Worm (Caenorhabditis elegans) whole organism, young adult: ENCODE data around the gene klo-1.
A peak's percentile ranks its signal among the peaks of the same experiment; 100 is the strongest.

Experiments used
- B0336.3 ChIP-seq: fragments of 200-800 bp; sonication (Bioruptor generic); IDR thresholded peaks from 2 replicates; pipeline ENCODE4 v1.3.6; 2022; ENCODE audit warnings: missing genetic modification characterization, missing compliant biosample characterization
- C17E4.6 ChIP-seq: fragments of 200-800 bp; sonication (Bioruptor generic); IDR thresholded peaks from 2 replicates; pipeline ENCODE4 v1.3.6; 2022; ENCODE audit warnings: missing genetic modification reagents, missing genetic modification characterization, missing compliant biosample characterization
- D2030.7 ChIP-seq: fragments of 200-800 bp; sonication (Bioruptor generic); IDR thresholded peaks from 2 replicates; pipeline ENCODE4 v1.3.6; 2022; ENCODE audit warnings: missing genetic modification reagents, missing genetic modification characterization, missing compliant biosample characterization
- F22D6.2 ChIP-seq: sonication (generic microtip); optimal IDR thresholded peaks from 2 replicates; lab custom pipeline; 2016; ENCODE audit warnings: mild to moderate bottlenecking, missing genetic modification characterization, missing compliant biosample characterization
- F39B2.1 ChIP-seq: fragments of 200-800 bp; sonication (Bioruptor generic); IDR thresholded peaks from 2 replicates; pipeline ENCODE4 v1.3.6; 2022; ENCODE audit warnings: missing genetic modification reagents, missing genetic modification characterization, missing compliant biosample characterization
- F52B5.7 ChIP-seq: sonication (generic microtip); optimal IDR thresholded peaks from 2 replicates; lab custom pipeline; 2016; ENCODE audit warnings: mild to moderate bottlenecking, missing genetic modification characterization, missing compliant biosample characterization
- F55B11.4 ChIP-seq: sonication (generic microtip); optimal IDR thresholded peaks from 2 replicates; lab custom pipeline; 2016; ENCODE audit warnings: missing compliant biosample characterization, missing genetic modification characterization, borderline replicate concordance; ENCODE audit not compliant: insufficient read depth
- Y53F4B.3 ChIP-seq: fragments of 200-800 bp; sonication (Bioruptor generic); IDR thresholded peaks from 2 replicates; pipeline ENCODE4 v1.3.6; 2022; ENCODE audit warnings: missing genetic modification reagents, missing genetic modification characterization, missing compliant biosample characterization
- Y53G8AR.9 ChIP-seq: fragments of 200-800 bp; sonication (Bioruptor generic); conservative IDR thresholded peaks from 2 replicates; pipeline ENCODE4 v1.3.6; 2022; ENCODE audit warnings: missing genetic modification reagents, missing genetic modification characterization, missing compliant biosample characterization
- Y67H2A.10 ChIP-seq: fragments of 200-800 bp; sonication (Bioruptor generic); conservative IDR thresholded peaks from 2 replicates; pipeline ENCODE4 v1.3.6; 2022; ENCODE audit warnings: missing genetic modification reagents, missing genetic modification characterization, missing compliant biosample characterization
- akir-1 ChIP-seq: fragments of 200-800 bp; sonication (Bioruptor generic); optimal IDR thresholded peaks from 2 replicates; lab custom pipeline; 2018; ENCODE audit warnings: mild to moderate bottlenecking, missing genetic modification characterization, moderate library complexity, missing compliant biosample characterization
- atf-7 ChIP-seq: sonication (generic microtip); optimal IDR thresholded peaks from 2 replicates; lab custom pipeline; 2017; ENCODE audit warnings: mild to moderate bottlenecking, missing genetic modification characterization, missing compliant biosample characterization
- athp-1 ChIP-seq: sonication (generic microtip); optimal IDR thresholded peaks from 2 replicates; lab custom pipeline; 2017; ENCODE audit warnings: mild to moderate bottlenecking, missing genetic modification characterization, missing compliant biosample characterization
- attf-6 ChIP-seq: fragments of 200-800 bp; sonication (Bioruptor generic); IDR thresholded peaks from 2 replicates; pipeline ENCODE4 v1.3.6; 2022; ENCODE audit warnings: missing genetic modification reagents, missing genetic modification characterization, missing compliant biosample characterization
- bed-2 ChIP-seq: fragments of 200-800 bp; sonication (Bioruptor generic); IDR thresholded peaks from 2 replicates; pipeline ENCODE4 v1.3.6; 2022; ENCODE audit warnings: missing genetic modification reagents, missing genetic modification characterization, missing compliant biosample characterization
- ceh-27 ChIP-seq: fragments of 200-800 bp; sonication (Bioruptor generic); optimal IDR thresholded peaks from 2 replicates; lab custom pipeline; 2018; ENCODE audit warnings: mild to moderate bottlenecking, missing genetic modification characterization, moderate library complexity, missing compliant biosample characterization
- ceh-58 ChIP-seq: fragments of 200-800 bp; sonication (Bioruptor generic); IDR thresholded peaks from 2 replicates; pipeline ENCODE4 v1.3.6; 2022; ENCODE audit warnings: missing genetic modification characterization, missing compliant biosample characterization
- efl-1 ChIP-seq: fragments of 150-350 bp; optimal IDR thresholded peaks from 2 replicates; lab custom pipeline; 2014; ENCODE audit warnings: missing biosample characterization, missing genetic modification reagents, missing genetic modification characterization
- egl-18 ChIP-seq: fragments of 200-800 bp; sonication (Bioruptor generic); IDR thresholded peaks from 2 replicates; pipeline ENCODE4 v1.3.6; 2022; ENCODE audit warnings: missing genetic modification reagents, missing genetic modification characterization, missing compliant biosample characterization
- hlh-26 ChIP-seq: fragments of 200-800 bp; sonication (Bioruptor generic); conservative IDR thresholded peaks from 2 replicates; pipeline ENCODE4 v1.3.6; 2022; ENCODE audit warnings: missing genetic modification reagents, missing genetic modification characterization, missing compliant biosample characterization
- hmg-20 ChIP-seq: fragments of 200-800 bp; sonication (Bioruptor generic); IDR thresholded peaks from 2 replicates; pipeline ENCODE4 v1.3.6; 2022; ENCODE audit warnings: missing genetic modification reagents, missing genetic modification characterization, missing compliant biosample characterization
- hrde-1 ChIP-seq: sonication (generic microtip); optimal IDR thresholded peaks from 2 replicates; lab custom pipeline; 2016; ENCODE audit warnings: missing genetic modification characterization, mild to moderate bottlenecking, missing compliant biosample characterization, moderate library complexity, missing genotype, missing genetic modification reagents, borderline replicate concordance
- let-526 ChIP-seq: fragments of 200-800 bp; sonication (Bioruptor generic); IDR thresholded peaks from 2 replicates; pipeline ENCODE4 v1.3.6; 2022; ENCODE audit warnings: missing genetic modification reagents, missing genetic modification characterization, missing compliant biosample characterization
- let-607 ChIP-seq, 2 experiments: fragments of 200-800 bp in 1 of 2; sonication (Bioruptor generic) in 1 of 2; sonication (generic microtip) in 1 of 2; optimal IDR thresholded peaks; 2 replicates each; lab custom pipeline; 2016 to 2018; ENCODE audit warnings: mild to moderate bottlenecking in 2 of 2, missing compliant biosample characterization in 2 of 2, missing genetic modification characterization in 2 of 2, moderate library complexity in 2 of 2, missing genotype in 1 of 2
- lin-35 ChIP-seq, 3 experiments: fragments of 150-350 bp in 2 of 3; sonication (generic microtip) in 1 of 3; optimal IDR thresholded peaks; 2 replicates each; lab custom pipeline; 2014 to 2018; ENCODE audit warnings: missing biosample characterization in 3 of 3, missing genetic modification characterization in 3 of 3, missing genetic modification reagents in 3 of 3
- lir-1 ChIP-seq: fragments of 200-800 bp; sonication (Bioruptor generic); conservative IDR thresholded peaks from 2 replicates; pipeline ENCODE4 v1.3.6; 2022; ENCODE audit warnings: missing genetic modification reagents, missing genetic modification characterization, missing compliant biosample characterization
- lsl-1 ChIP-seq: fragments of 200-800 bp; sonication (Bioruptor generic); optimal IDR thresholded peaks from 2 replicates; lab custom pipeline; 2018; ENCODE audit warnings: mild to moderate bottlenecking, missing genetic modification characterization, moderate library complexity, missing compliant biosample characterization
- madf-10 ChIP-seq: sonication (generic microtip); optimal IDR thresholded peaks from 2 replicates; lab custom pipeline; 2016; ENCODE audit warnings: mild to moderate bottlenecking, missing genetic modification characterization, missing compliant biosample characterization
- madf-3 ChIP-seq: fragments of 200-800 bp; sonication (Bioruptor generic); IDR thresholded peaks from 2 replicates; pipeline ENCODE4 v1.3.6; 2022; ENCODE audit warnings: missing genetic modification reagents, missing genetic modification characterization, missing compliant biosample characterization
- madf-8 ChIP-seq: fragments of 200-800 bp; sonication (Bioruptor generic); conservative IDR thresholded peaks from 2 replicates; pipeline ENCODE4 v1.3.6; 2022; ENCODE audit warnings: missing genetic modification reagents, missing genetic modification characterization, missing compliant biosample characterization
- mel-28 ChIP-seq: sonication (generic microtip); optimal IDR thresholded peaks from 2 replicates; lab custom pipeline; 2016; ENCODE audit warnings: borderline replicate concordance, mild to moderate bottlenecking, missing genetic modification characterization, missing compliant biosample characterization
- mxl-1 ChIP-seq: sonication (generic microtip); optimal IDR thresholded peaks from 2 replicates; lab custom pipeline; 2016; ENCODE audit warnings: missing genetic modification characterization, missing compliant biosample characterization
- nfya-2 ChIP-seq: fragments of 200-800 bp; sonication (Bioruptor generic); IDR thresholded peaks from 2 replicates; pipeline ENCODE4 v1.3.6; 2022; ENCODE audit warnings: missing genetic modification reagents, missing genetic modification characterization, missing compliant biosample characterization
- nfyb-1 ChIP-seq: fragments of 200-800 bp; sonication (Bioruptor generic); IDR thresholded peaks from 2 replicates; pipeline ENCODE4 v1.3.6; 2022; ENCODE audit warnings: missing genetic modification reagents, missing genetic modification characterization, missing compliant biosample characterization
- nhr-80 ChIP-seq: sonication (generic microtip); optimal IDR thresholded peaks from 2 replicates; lab custom pipeline; 2016; ENCODE audit warnings: missing genetic modification characterization, missing compliant biosample characterization
- nhr-90 ChIP-seq: sonication (generic microtip); optimal IDR thresholded peaks from 2 replicates; lab custom pipeline; 2016; ENCODE audit warnings: missing genotype, mild to moderate bottlenecking, missing genetic modification characterization, missing compliant biosample characterization
- rcor-1 ChIP-seq: fragments of 200-800 bp; sonication (Bioruptor generic); IDR thresholded peaks from 2 replicates; pipeline ENCODE4 v1.3.6; 2022; ENCODE audit warnings: missing genetic modification reagents, missing genetic modification characterization, missing compliant biosample characterization
- rpc-1 ChIP-seq, 2 experiments: fragments of 150-350 bp in 1 of 2; sonication (generic microtip) in 1 of 2; optimal IDR thresholded peaks; 2 replicates each; lab custom pipeline; 2014 to 2018; ENCODE audit warnings: missing biosample characterization in 1 of 2, missing genetic modification characterization in 1 of 2, missing genetic modification reagents in 1 of 2, missing genotype in 1 of 2
- snpc-3.4 ChIP-seq: sonication (generic microtip); optimal IDR thresholded peaks from 2 replicates; lab custom pipeline; 2017; ENCODE audit warnings: missing genetic modification characterization, mild to moderate bottlenecking, missing compliant biosample characterization, antibody characterized with exemption, moderate library complexity, missing genotype, missing genetic modification reagents
- snpc-4 ChIP-seq, 5 experiments: fragments of 150-350 bp in 1 of 5; sonication (generic microtip) in 4 of 5; optimal IDR thresholded peaks; 2 replicates each; lab custom pipeline; 2014 to 2018; ENCODE audit warnings: missing genetic modification characterization in 5 of 5, missing biosample characterization in 3 of 5, antibody characterized with exemption in 2 of 5, mild to moderate bottlenecking in 2 of 5, missing compliant biosample characterization in 2 of 5, missing genotype in 2 of 5, moderate library complexity in 2 of 5, missing genetic modification reagents in 1 of 5
- tbx-9 ChIP-seq: sonication (generic microtip); optimal IDR thresholded peaks from 2 replicates; lab custom pipeline; 2016; ENCODE audit warnings: borderline replicate concordance, missing genetic modification characterization, inconsistent platforms, missing compliant biosample characterization
- unc-130 ChIP-seq: sonication (generic microtip); optimal IDR thresholded peaks from 2 replicates; lab custom pipeline; 2016; ENCODE audit warnings: missing genetic modification reagents, missing genetic modification characterization, missing compliant biosample characterization
- zim-3 ChIP-seq: sonication (generic microtip); optimal IDR thresholded peaks from 2 replicates; lab custom pipeline; 2017; ENCODE audit warnings: mild to moderate bottlenecking, missing genetic modification characterization, moderate library complexity, missing compliant biosample characterization
- ztf-22 ChIP-seq: fragments of 200-800 bp; sonication (Bioruptor generic); optimal IDR thresholded peaks from 2 replicates; lab custom pipeline; 2018; ENCODE audit warnings: mild to moderate bottlenecking, missing genetic modification characterization, moderate library complexity, missing compliant biosample characterization
- ztf-28 ChIP-seq: fragments of 200-800 bp; sonication (Bioruptor generic); IDR thresholded peaks from 2 replicates; pipeline ENCODE4 v1.3.6; 2022; ENCODE audit warnings: missing genetic modification reagents, missing genetic modification characterization, missing compliant biosample characterization

Gene klo-1

DNA sequence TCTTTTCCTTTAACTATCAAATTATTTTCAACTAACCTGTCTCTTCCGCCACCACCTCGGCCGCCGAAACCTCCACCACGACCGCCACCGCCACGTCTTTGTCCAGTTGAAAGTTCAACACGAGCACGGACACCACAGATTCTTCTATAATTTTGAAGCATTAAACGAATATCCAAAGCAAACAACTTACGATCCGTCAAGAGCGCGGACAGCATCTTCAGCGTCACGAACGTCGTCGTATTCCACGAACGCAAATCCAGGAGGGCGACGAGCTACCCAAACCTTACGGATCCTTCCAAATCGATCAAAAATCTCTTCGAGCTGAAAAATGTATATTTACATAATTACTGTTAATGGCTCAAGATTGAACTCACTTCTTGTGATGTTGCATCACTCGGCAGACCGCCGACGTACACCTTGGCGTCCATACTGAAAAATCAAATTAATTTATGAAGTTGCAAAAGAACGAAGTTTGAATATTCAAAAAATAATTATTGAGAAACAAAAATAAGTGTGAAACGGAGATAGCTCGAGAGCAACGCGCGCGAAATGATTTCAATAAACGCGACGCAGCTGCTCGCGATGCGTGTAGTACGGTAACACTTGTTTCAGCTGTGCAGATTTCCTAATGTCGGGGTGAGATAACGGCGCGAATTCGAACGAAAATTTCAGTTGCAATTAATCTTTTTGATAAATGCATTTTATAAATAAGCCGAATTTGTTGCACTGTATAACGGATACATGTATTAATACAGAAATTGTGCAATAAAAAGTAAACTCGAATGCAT lies 43.0 kb upstream of the klo-1 start, which contains the start of gene rsp-6:
TSS of gene rsp-6 (minus strand) at position 429 of the 788 bp plus-strand sequence.
- TF ChIP-seq let-607 (tag; optimal IDR thresholded peaks at IDR 0.05; lab: Kevin White, UChicago) (peak in 1 of 2 experiments; percentile 60), ceh-27 (GFP tag; lab: Kevin White, UChicago) (peak; percentile 83), Y53G8AR.9 (GFP tag; lab: Robert Waterston, UW) (peak; percentile 89), unc-130 (GFP tag; lab: Kevin White, UChicago) (peak; percentile 66), athp-1 (tag; lab: Kevin White, UChicago) (no peak), lsl-1 (GFP tag; lab: Kevin White, UChicago) (peak; percentile 96), nhr-80 (tag; lab: Kevin White, UChicago) (peak; percentile 17), hlh-26 (GFP tag; lab: Robert Waterston, UW) (no peak), nhr-90 (tag; lab: Kevin White, UChicago) (peak; percentile 19), F22D6.2 (tag; lab: Kevin White, UChicago) (no peak), atf-7 (tag; lab: Kevin White, UChicago) (no peak), nfya-2 (GFP tag; lab: Robert Waterston, UW) (no peak), let-526 (GFP tag; lab: Robert Waterston, UW) (0 out of 2 replicates have a peak, but pooled peaks have one; percentile 70), snpc-3.4 (tag; lab: Kevin White, UChicago) (peak; percentile 75), lir-1 (no peak), egl-18 (no peak), bed-2 (GFP tag; lab: Robert Waterston, UW) (no peak), attf-6 (GFP tag; lab: Robert Waterston, UW) (no peak; the same call in 1 of the 2 replicates), tbx-9 (tag; lab: Kevin White, UChicago) (no peak), F52B5.7 (tag; lab: Kevin White, UChicago) (no peak), mel-28 (tag; lab: Kevin White, UChicago) (no peak), C17E4.6 (peak; percentile 43; the same call in 1 of the 2 replicates), rcor-1 (GFP tag; lab: Robert Waterston, UW) (peak; percentile 62), lin-35 (GFP tag; optimal IDR thresholded peaks at IDR 0.05; lab: Kevin White, UChicago) (peak; percentile 14 to 92 (median 56)), B0336.3 (GFP tag; lab: Robert Waterston, UW) (peak; percentile 66), madf-10 (peak; percentile 88), hmg-20 (GFP tag; lab: Robert Waterston, UW) (no peak), efl-1 (peak; percentile 93), madf-8 (GFP tag; lab: Robert Waterston, UW) (peak; percentile 81), ztf-22 (GFP tag; lab: Kevin White, UChicago) (no peak), F39B2.1 (GFP tag; lab: Robert Waterston, UW) (no peak), nfyb-1 (peak; percentile 77), hrde-1 (tag; lab: Kevin White, UChicago) (no peak), akir-1 (GFP tag; lab: Kevin White, UChicago) (no peak), snpc-4 (GFP tag; optimal IDR thresholded peaks at IDR 0.05; lab: Kevin White, UChicago) (peak; percentile 15), snpc-4 (tag; optimal IDR thresholded peaks at IDR 0.05; lab: Kevin White, UChicago) (peak; percentile 36 to 74 (median 62)), F55B11.4 (tag; lab: Kevin White, UChicago) (no peak), zim-3 (tag; lab: Kevin White, UChicago) (no peak), ztf-28 (0 out of 2 replicates have a peak, but pooled peaks have one; percentile 8), Y67H2A.10 (peak; percentile 18; the same call in 1 of the 2 replicates), mxl-1 (no peak), D2030.7 (GFP tag; lab: Robert Waterston, UW) (peak; percentile 83), rpc-1 (optimal IDR thresholded peaks at IDR 0.05; lab: Kevin White, UChicago) (no peak), rpc-1 (tag; optimal IDR thresholded peaks at IDR 0.05; lab: Kevin White, UChicago) (no peak), ceh-58 (GFP tag; lab: Robert Waterston, UW) (no peak), madf-3 (GFP tag; lab: Robert Waterston, UW) (peak; percentile 99), Y53F4B.3 (GFP tag; lab: Robert Waterston, UW) (no peak)
